Worm (Caenorhabditis elegans) whole organism, L1 larva: ENCODE results near the gene K07F5.15.

Experiments
- ceh-8 ChIP-seq: fragments of 200-800 bp; sonication (Bioruptor generic); optimal IDR thresholded peaks from 2 replicates; lab custom pipeline; 2018; ENCODE audit warnings: mild to moderate bottlenecking, missing genetic modification characterization, moderate library complexity, missing compliant biosample characterization
- dpl-1 ChIP-seq, 3 experiments: fragments of 150-350 bp in 2 of 3; sonication (generic microtip) in 1 of 3; optimal IDR thresholded peaks; 2 replicates each; lab custom pipeline; 2014 to 2017; ENCODE audit warnings: missing biosample characterization in 3 of 3, missing genetic modification characterization in 3 of 3, missing genetic modification reagents in 3 of 3
- fkh-8 ChIP-seq: sonication (generic microtip); optimal IDR thresholded peaks from 2 replicates; lab custom pipeline; 2016; ENCODE audit warnings: mild to moderate bottlenecking, missing genetic modification characterization, missing compliant biosample characterization
- lin-14 ChIP-seq: fragments of 200-800 bp; sonication (Bioruptor generic); optimal IDR thresholded peaks from 2 replicates; lab custom pipeline; 2018; ENCODE audit warnings: mild to moderate bottlenecking, missing genetic modification characterization, moderate library complexity, missing compliant biosample characterization
- lin-15B ChIP-seq: fragments of 150-350 bp; sonication (generic microtip); optimal IDR thresholded peaks from 3 replicates; lab custom pipeline; 2014; ENCODE audit warnings: missing biosample characterization, missing genetic modification characterization
- lin-39 ChIP-seq: fragments of 150-350 bp; optimal IDR thresholded peaks from 2 replicates; lab custom pipeline; 2014; ENCODE audit warnings: missing biosample characterization, missing genetic modification reagents, missing genetic modification characterization
- mdl-1 ChIP-seq, 2 experiments: fragments of 150-350 bp; optimal IDR thresholded peaks; 2 replicates each; lab custom pipeline; 2014 to 2017; ENCODE audit warnings: missing biosample characterization in 2 of 2, missing genetic modification characterization in 2 of 2, inconsistent platforms in 1 of 2
- nhr-237 ChIP-seq: fragments of 150-350 bp; optimal IDR thresholded peaks from 2 replicates; lab custom pipeline; 2014; ENCODE audit warnings: missing biosample characterization, missing genetic modification characterization
- nhr-28 ChIP-seq: fragments of 150-350 bp; optimal IDR thresholded peaks from 2 replicates; lab custom pipeline; 2014; ENCODE audit warnings: missing biosample characterization, missing genetic modification characterization
- nhr-84 ChIP-seq: sonication (generic microtip); optimal IDR thresholded peaks from 2 replicates; lab custom pipeline; 2017; ENCODE audit warnings: missing biosample characterization, missing genetic modification characterization
- skn-1 ChIP-seq: fragments of 150-350 bp; optimal IDR thresholded peaks from 2 replicates; lab custom pipeline; 2014; ENCODE audit warnings: missing biosample characterization, missing genetic modification characterization
- unc-62 ChIP-seq: fragments of 150-350 bp; optimal IDR thresholded peaks from 2 replicates; lab custom pipeline; 2014; ENCODE audit warnings: missing biosample characterization, missing genetic modification reagents, missing genetic modification characterization
- vab-15 ChIP-seq: sonication (generic microtip); optimal IDR thresholded peaks from 2 replicates; lab custom pipeline; 2017; ENCODE audit warnings: missing genotype, mild to moderate bottlenecking, missing genetic modification characterization, missing compliant biosample characterization
- zag-1 ChIP-seq: fragments of 150-350 bp; optimal IDR thresholded peaks from 2 replicates; lab custom pipeline; 2014; ENCODE audit warnings: missing biosample characterization, missing genetic modification characterization

ce11 chrIV:9825196-9825744 is 39.6 kb upstream of the K07F5.15 start, which contains the start of gene mtr-4:
- TF ChIP-seq lin-39 (tag; lab: Kevin White, UChicago) (no peak), lin-15B (peak; percentile 21), mdl-1 (tag; optimal IDR thresholded peaks at IDR 0.05; lab: Kevin White, UChicago) (no peak), ceh-8 (no peak), unc-62 (GFP tag; lab: Kevin White, UChicago) (no peak), skn-1 (no peak), nhr-84 (tag; lab: Kevin White, UChicago) (no peak), nhr-28 (tag; lab: Kevin White, UChicago) (no peak), vab-15 (no peak), dpl-1 (GFP tag; optimal IDR thresholded peaks at IDR 0.05; lab: Kevin White, UChicago) (peak; percentile 33 to 73 (median 59)), lin-14 (GFP tag; lab: Kevin White, UChicago) (no peak), nhr-237 (no peak), fkh-8 (tag; lab: Kevin White, UChicago) (peak; percentile 8), zag-1 (no peak)
